Fruit fly (Drosophila melanogaster) whole organism, pupa: Measurements from ENCODE around the gene HIP-R.

ENCODE experiments used
- CG10348 ChIP-seq: fragments of 200-800 bp; sonication (Bioruptor generic); IDR thresholded peaks from 2 replicates; pipeline ENCODE4 v1.3.6; 2022; ENCODE audit warnings: missing biosample characterization, missing genetic modification characterization
- CG12605 ChIP-seq: fragments of 200-800 bp; sonication (Bioruptor generic); IDR thresholded peaks from 2 replicates; pipeline ENCODE4 v1.3.6; 2022; ENCODE audit warnings: missing biosample characterization, missing genetic modification characterization
- CG13204 ChIP-seq: fragments of 200-800 bp; sonication (Bioruptor generic); optimal IDR thresholded peaks from 2 replicates; lab custom pipeline; 2018; ENCODE audit warnings: missing biosample characterization, mild to moderate bottlenecking, missing genetic modification characterization, moderate library complexity
- CG14655 ChIP-seq: fragments of 200-800 bp; sonication (Bioruptor generic); optimal IDR thresholded peaks from 3 replicates; lab custom pipeline; 2017; ENCODE audit warnings: mild to moderate bottlenecking, missing biosample characterization, missing genetic modification reagents, missing genetic modification characterization
- CG15710 ChIP-seq: fragments of 200-800 bp; sonication (Bioruptor generic); optimal IDR thresholded peaks from 2 replicates; lab custom pipeline; 2018; ENCODE audit warnings: missing biosample characterization, mild to moderate bottlenecking, missing genetic modification characterization, moderate library complexity
- CG17806 ChIP-seq: fragments of 200-800 bp; sonication (Bioruptor generic); optimal IDR thresholded peaks from 2 replicates; lab custom pipeline; 2018; ENCODE audit warnings: missing biosample characterization, mild to moderate bottlenecking, missing genetic modification characterization, moderate library complexity
- CG32121 ChIP-seq: fragments of 200-800 bp; sonication (Bioruptor generic); IDR thresholded peaks from 2 replicates; pipeline ENCODE4 v1.3.6; 2022; ENCODE audit warnings: missing biosample characterization, missing genetic modification characterization
- CG34367 ChIP-seq: fragments of 200-800 bp; sonication (Bioruptor generic); optimal IDR thresholded peaks from 2 replicates; lab custom pipeline; 2018; ENCODE audit warnings: missing biosample characterization, mild to moderate bottlenecking, missing genetic modification characterization
- CG4496 ChIP-seq: fragments of 200-800 bp; sonication (Bioruptor generic); IDR thresholded peaks from 3 replicates; pipeline ENCODE4 v1.3.6; 2022; ENCODE audit warnings: missing biosample characterization, missing genetic modification characterization
- CG8159 ChIP-seq: fragments of 200-800 bp; sonication (Bioruptor generic); optimal IDR thresholded peaks from 3 replicates; lab custom pipeline; 2018; ENCODE audit warnings: missing biosample characterization, mild to moderate bottlenecking, missing genetic modification characterization, moderate library complexity
- CG8301 ChIP-seq: fragments of 200-800 bp; sonication (Bioruptor generic); optimal IDR thresholded peaks from 2 replicates; lab custom pipeline; 2018; ENCODE audit warnings: missing biosample characterization, mild to moderate bottlenecking, missing genetic modification characterization
- CG9948 ChIP-seq: fragments of 200-800 bp; sonication (Bioruptor generic); optimal IDR thresholded peaks from 2 replicates; lab custom pipeline; 2018; ENCODE audit warnings: missing biosample characterization, mild to moderate bottlenecking, missing genetic modification characterization, moderate library complexity
- D1 ChIP-seq: fragments of 200-800 bp; sonication (Bioruptor generic); optimal IDR thresholded peaks from 2 replicates; lab custom pipeline; 2018; ENCODE audit warnings: missing biosample characterization, mild to moderate bottlenecking, missing genetic modification characterization, moderate library complexity
- EcR ChIP-seq: fragments of 200-800 bp; sonication (Bioruptor generic); optimal IDR thresholded peaks from 3 replicates; lab custom pipeline; 2019; ENCODE audit warnings: missing biosample characterization, missing genetic modification characterization, mild to moderate bottlenecking, moderate library complexity, missing genetic modification reagents
- Ets98B ChIP-seq: fragments of 200-800 bp; sonication (Bioruptor generic); IDR thresholded peaks from 2 replicates; pipeline ENCODE4 v1.3.6; 2022; ENCODE audit warnings: missing biosample characterization, missing genetic modification characterization
- Pif1A ChIP-seq: fragments of 200-800 bp; sonication (Bioruptor generic); optimal IDR thresholded peaks from 3 replicates; lab custom pipeline; 2016; ENCODE audit warnings: missing biosample characterization, missing genetic modification characterization
- Pif1B ChIP-seq: fragments of 200-800 bp; sonication (Bioruptor generic); optimal IDR thresholded peaks from 3 replicates; lab custom pipeline; 2016; ENCODE audit warnings: missing biosample characterization, missing genetic modification characterization
- Snoo ChIP-seq: fragments of 200-800 bp; sonication (Bioruptor generic); optimal IDR thresholded peaks from 3 replicates; lab custom pipeline; 2017; ENCODE audit warnings: missing biosample characterization, mild to moderate bottlenecking, missing genetic modification characterization, inconsistent platforms
- fd96Ca ChIP-seq: fragments of 200-800 bp; sonication (Bioruptor generic); IDR thresholded peaks from 3 replicates; pipeline ENCODE4 v1.3.6; 2022; ENCODE audit warnings: missing biosample characterization, missing genetic modification characterization
- gl ChIP-seq: fragments of 200-800 bp; sonication (Bioruptor generic); optimal IDR thresholded peaks from 2 replicates; lab custom pipeline; 2018; ENCODE audit warnings: missing biosample characterization, mild to moderate bottlenecking, missing genetic modification characterization
- rn ChIP-seq: fragments of 200-800 bp; sonication (Bioruptor generic); IDR thresholded peaks from 2 replicates; pipeline ENCODE4 v1.3.6; 2022; ENCODE audit warnings: missing biosample characterization, missing genetic modification characterization

The HIP-R gene

DNA sequence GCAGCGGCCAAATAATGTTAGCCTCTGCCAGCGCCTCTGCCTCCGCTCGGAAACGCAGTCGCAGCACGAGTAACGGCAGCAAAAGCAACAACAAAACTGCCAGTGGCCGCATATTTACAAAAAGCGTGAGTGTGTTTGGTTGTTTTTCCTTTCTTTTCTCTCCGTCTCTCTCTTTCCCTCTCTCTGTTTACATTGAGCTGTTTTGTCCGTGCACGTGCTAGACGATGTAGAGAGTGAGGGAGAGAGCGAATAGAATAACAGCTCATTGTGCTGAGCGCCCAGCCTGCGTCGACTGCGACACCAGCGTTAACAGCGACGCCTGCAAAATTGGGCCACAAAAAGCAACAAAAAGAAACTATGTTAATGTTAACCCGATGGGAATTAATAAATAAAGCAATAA is 12.5 kb upstream of the HIP-R start:
- TF ChIP-seq CG4496 (GFP tag; lab: Robert Waterston, UW): peak; percentile 93
- peak; percentile 70 for TF ChIP-seq CG14655 (GFP tag; lab: Kevin White, UChicago)
- TF ChIP-seq CG15710 (tag; lab: Kevin White, UChicago): peak; percentile 54
- no peak for TF ChIP-seq D1 (tag; lab: Kevin White, UChicago)
- TF ChIP-seq CG12605: peak; percentile 83
- peak; percentile 79 for TF ChIP-seq CG13204
- TF ChIP-seq EcR (GFP tag; lab: Kevin White, UChicago): peak; percentile 86
- peak; percentile 24; the same call in 1 of the 2 replicates for TF ChIP-seq rn (GFP tag; lab: Robert Waterston, UW)
- peak; percentile 28 for TF ChIP-seq CG8159
- peak; percentile 84 for TF ChIP-seq fd96Ca (GFP tag; lab: Robert Waterston, UW)
- TF ChIP-seq Pif1B (GFP tag; lab: Kevin White, UChicago): peak; percentile 75
- peak; percentile 59 for TF ChIP-seq CG8301 (tag; lab: Kevin White, UChicago)
- TF ChIP-seq gl (tag; lab: Kevin White, UChicago): peak; percentile 89
- TF ChIP-seq Ets98B: peak; percentile 85
- no peak for TF ChIP-seq CG10348 (GFP tag; lab: Robert Waterston, UW)
- TF ChIP-seq Pif1A (GFP tag; lab: Kevin White, UChicago): peak; percentile 54
- peak; percentile 64 for TF ChIP-seq CG34367 (tag; lab: Kevin White, UChicago)
- TF ChIP-seq CG32121 (GFP tag; lab: Robert Waterston, UW): peak; percentile 76
- TF ChIP-seq CG9948: peak; percentile 16
- TF ChIP-seq CG17806: peak; percentile 38
- peak; percentile 48 for TF ChIP-seq Snoo (tag; lab: Kevin White, UChicago)

DNA sequence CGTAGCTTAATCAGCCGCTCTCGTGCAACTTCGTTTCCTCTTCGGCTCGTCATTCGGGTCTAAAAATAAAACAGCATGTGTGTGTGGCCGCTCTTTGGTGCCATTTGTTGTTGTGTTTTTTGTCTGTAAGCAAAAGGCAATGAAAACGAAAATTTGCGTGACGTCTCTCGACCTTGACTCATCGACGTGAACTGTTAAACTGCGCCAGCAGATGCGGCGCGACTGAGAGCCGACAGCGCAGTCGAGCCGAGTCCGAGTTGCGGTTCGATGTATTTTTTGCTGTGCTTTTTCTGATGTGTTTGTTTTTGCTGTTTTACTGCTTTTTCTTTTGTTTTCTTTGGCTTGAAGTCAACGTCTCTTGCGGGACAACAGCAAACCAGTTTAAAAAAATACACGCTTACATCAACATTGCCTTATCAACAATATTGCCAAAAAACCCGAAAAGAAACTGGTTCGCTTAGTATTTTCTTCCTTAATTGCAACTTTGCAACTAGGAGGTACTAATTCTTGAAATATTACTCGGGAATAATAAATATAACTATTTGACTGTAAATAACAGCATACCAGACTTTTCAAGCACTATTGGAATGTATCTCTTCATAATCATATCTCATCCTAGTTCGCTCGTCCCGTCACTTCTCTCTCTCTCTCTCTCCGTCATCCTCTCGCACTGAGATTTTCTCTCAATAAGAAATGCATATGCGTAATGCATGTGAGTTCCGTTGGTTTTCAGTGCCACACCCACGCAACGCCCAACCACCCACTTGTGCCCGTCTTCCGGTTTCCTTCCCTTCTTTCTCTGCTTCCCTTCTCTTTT is 11.4 kb upstream of the HIP-R start:
- TF ChIP-seq CG4496 (GFP tag; lab: Robert Waterston, UW) (peak; percentile 79), CG32121 (GFP tag; lab: Robert Waterston, UW) (peak; percentile 66), Snoo (tag; lab: Kevin White, UChicago) (peak; percentile 59), CG34367 (tag; lab: Kevin White, UChicago) (peak; percentile 85), CG10348 (GFP tag; lab: Robert Waterston, UW) (no peak), CG17806 (peak; percentile 58), fd96Ca (GFP tag; lab: Robert Waterston, UW) (peak; percentile 39; the same call in 1 of the 3 replicates), CG9948 (peak; percentile 51), Pif1B (GFP tag; lab: Kevin White, UChicago) (peak; percentile 23), CG8301 (tag; lab: Kevin White, UChicago) (peak; percentile 41), CG13204 (peak; percentile 93), CG15710 (tag; lab: Kevin White, UChicago) (peak; percentile 76), gl (tag; lab: Kevin White, UChicago) (peak; percentile 97), rn (GFP tag; lab: Robert Waterston, UW) (no peak), CG14655 (GFP tag; lab: Kevin White, UChicago) (peak; percentile 57), Ets98B (peak; percentile 78), EcR (GFP tag; lab: Kevin White, UChicago) (peak; percentile 99), CG12605 (peak; percentile 82), D1 (tag; lab: Kevin White, UChicago) (peak; percentile 3), Pif1A (GFP tag; lab: Kevin White, UChicago) (peak; percentile 57), CG8159 (peak; percentile 73)
- TF ChIP-seq, all 21 proteins: peak for 19

DNA sequence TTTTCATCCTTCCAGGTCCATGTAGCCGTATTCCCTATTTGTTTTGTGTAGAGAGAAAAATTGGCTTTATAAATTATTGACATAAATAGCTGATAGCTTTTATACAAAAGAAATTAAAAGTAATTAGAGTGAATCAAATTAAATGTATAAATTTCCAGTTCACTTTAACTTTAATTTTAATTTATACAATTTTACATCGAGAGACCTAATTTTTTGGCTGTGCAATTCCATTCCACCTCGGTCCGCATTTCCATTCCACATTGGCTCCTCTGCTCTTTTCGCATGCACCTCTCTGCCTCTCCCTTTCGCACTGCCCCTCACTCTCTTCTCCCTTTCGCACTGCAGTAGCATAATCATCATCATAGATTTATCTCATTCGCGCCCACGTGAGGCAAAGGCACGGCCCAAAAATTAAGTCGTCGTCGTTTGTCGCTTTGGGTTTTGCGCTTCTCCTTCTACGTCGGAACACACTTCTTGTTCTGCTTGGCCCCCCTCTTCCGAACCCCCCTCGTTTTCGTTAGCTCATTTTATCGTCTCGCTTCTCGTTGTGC is 10.7 kb upstream of the HIP-R start:
- TF ChIP-seq CG10348 (GFP tag; lab: Robert Waterston, UW) (no peak), EcR (GFP tag; lab: Kevin White, UChicago) (no peak), rn (GFP tag; lab: Robert Waterston, UW) (no peak), Snoo (tag; lab: Kevin White, UChicago) (no peak), fd96Ca (GFP tag; lab: Robert Waterston, UW) (0 out of 3 replicates have a peak, but pooled peaks have one; percentile 15), gl (tag; lab: Kevin White, UChicago) (no peak), CG14655 (GFP tag; lab: Kevin White, UChicago) (peak; percentile 54), CG34367 (tag; lab: Kevin White, UChicago) (no peak), D1 (tag; lab: Kevin White, UChicago) (peak; percentile 57), CG12605 (no peak), CG15710 (tag; lab: Kevin White, UChicago) (peak; percentile 42), CG9948 (peak; percentile 53), CG4496 (GFP tag; lab: Robert Waterston, UW) (0 out of 3 replicates have a peak, but pooled peaks have one; percentile 39), CG8301 (tag; lab: Kevin White, UChicago) (peak; percentile 39), CG13204 (no peak), CG8159 (peak; percentile 59), CG17806 (peak; percentile 30), Pif1A (GFP tag; lab: Kevin White, UChicago) (no peak), CG32121 (GFP tag; lab: Robert Waterston, UW) (no peak), Pif1B (GFP tag; lab: Kevin White, UChicago) (no peak), Ets98B (no peak)

DNA sequence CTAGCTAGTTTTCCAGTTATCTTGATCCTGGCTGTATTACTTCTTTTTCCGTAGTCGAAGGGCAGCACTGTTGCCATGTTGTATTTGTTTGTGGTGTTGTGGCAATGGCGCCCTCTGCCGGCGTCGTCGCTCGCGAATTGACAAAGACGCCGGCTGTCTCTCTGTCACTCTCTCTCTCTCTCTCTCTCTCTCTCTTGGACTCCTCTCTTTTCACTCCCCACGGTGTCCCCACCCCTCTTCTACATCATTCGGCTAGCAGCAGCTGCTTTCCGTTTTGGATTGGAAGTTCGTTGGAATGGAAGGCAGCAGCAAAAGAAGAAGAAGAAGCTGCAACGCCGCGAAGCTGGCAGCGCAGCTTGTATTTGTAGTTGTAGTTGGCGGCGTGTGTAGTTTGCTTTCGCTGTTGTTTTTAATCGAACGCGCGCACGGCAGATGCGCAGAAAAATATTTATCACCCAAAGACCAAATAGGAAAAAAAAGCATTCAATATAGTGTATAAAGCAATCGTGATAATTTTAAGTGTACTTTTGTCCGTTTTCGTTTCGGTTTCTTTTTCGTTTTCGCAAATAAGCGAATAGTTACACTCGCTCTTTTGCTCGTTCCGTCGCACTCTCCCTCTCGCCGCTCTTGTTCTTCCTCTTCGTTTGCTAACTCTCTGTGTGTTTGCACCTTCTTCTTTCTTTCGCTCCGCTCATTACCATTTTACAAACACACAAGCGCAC is 9.9 kb upstream of the HIP-R start:
- no peak for TF ChIP-seq gl (tag; lab: Kevin White, UChicago)
- peak; percentile 76; the same call in 2 of the 3 replicates for TF ChIP-seq fd96Ca (GFP tag; lab: Robert Waterston, UW)
- peak; percentile 73 for TF ChIP-seq EcR (GFP tag; lab: Kevin White, UChicago)
- TF ChIP-seq CG10348 (GFP tag; lab: Robert Waterston, UW): no peak
- peak; percentile 42 for TF ChIP-seq CG13204
- peak; percentile 57 for TF ChIP-seq CG32121 (GFP tag; lab: Robert Waterston, UW)
- no peak for TF ChIP-seq CG15710 (tag; lab: Kevin White, UChicago)
- TF ChIP-seq CG17806: no peak
- peak; percentile 43; the same call in 1 of the 3 replicates for TF ChIP-seq CG4496 (GFP tag; lab: Robert Waterston, UW)
- no peak for TF ChIP-seq Pif1B (GFP tag; lab: Kevin White, UChicago)
- no peak for TF ChIP-seq rn (GFP tag; lab: Robert Waterston, UW)
- peak; percentile 26; the same call in 1 of the 2 replicates for TF ChIP-seq CG12605
- peak; percentile 43 for TF ChIP-seq Pif1A (GFP tag; lab: Kevin White, UChicago)
- TF ChIP-seq CG8159: no peak
- peak; percentile 20 for TF ChIP-seq CG8301 (tag; lab: Kevin White, UChicago)
- TF ChIP-seq Ets98B: peak; percentile 70
- no peak for TF ChIP-seq CG34367 (tag; lab: Kevin White, UChicago)
- no peak for TF ChIP-seq D1 (tag; lab: Kevin White, UChicago)
- no peak for TF ChIP-seq Snoo (tag; lab: Kevin White, UChicago)
- TF ChIP-seq CG9948: no peak
- TF ChIP-seq CG14655 (GFP tag; lab: Kevin White, UChicago): peak; percentile 45
- TF ChIP-seq, all 21 proteins: peak for 10
